Worm (Caenorhabditis elegans): ENCODE measurements around the gene vha-4.

The vha-4 gene

DNA sequence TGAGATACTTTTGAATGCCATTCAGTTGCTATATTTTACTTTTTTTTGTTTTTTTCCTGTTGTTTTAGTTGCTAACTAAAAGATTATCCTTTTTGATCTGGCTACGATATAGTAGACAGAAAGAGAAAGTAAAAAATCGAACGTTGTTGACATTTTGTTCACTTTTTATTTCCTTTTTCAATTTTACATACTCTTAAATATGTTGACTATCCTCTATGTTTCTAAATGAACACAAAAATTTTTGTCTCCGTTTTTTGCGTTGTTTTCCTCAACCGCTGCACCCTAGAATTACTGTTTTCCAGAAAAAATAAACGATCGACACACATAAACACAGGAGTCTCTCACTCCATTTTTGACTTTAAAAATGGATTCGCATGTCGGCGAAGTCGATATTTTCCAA lies 37.1 kb downstream of the vha-4 start, which contains the start of gene klp-3:
TSS of gene klp-3 (plus strand) at position 301 of the 400 bp plus-strand sequence.
- TF ChIP-seq sup-37 (GFP tag; optimal IDR thresholded peaks at IDR 0.05) (no peak), nhr-85 (tag) (peak; percentile 61)

- TF ChIP-seq nhr-20 (tag; optimal IDR thresholded peaks at IDR 0.05) (no peak), nhr-12 (tag; optimal IDR thresholded peaks at IDR 0.05) (no peak), jun-1 (tag; optimal IDR thresholded peaks at IDR 0.05) (no peak), mab-9 (GFP tag; IDR thresholded peaks at IDR 0.05) (no peak), blmp-1 (tag; optimal IDR thresholded peaks at IDR 0.05) (peak; percentile 90), egl-27 (tag; optimal IDR thresholded peaks at IDR 0.05) (no peak), lin-14 (GFP tag; optimal IDR thresholded peaks at IDR 0.05) (peak; percentile 47), nhr-77 (tag; optimal IDR thresholded peaks at IDR 0.05) (no peak), lsy-2 (tag; optimal IDR thresholded peaks at IDR 0.05) (no peak), unc-98 (GFP tag; IDR thresholded peaks at IDR 0.05) (no peak), F16B12.6 (tag; optimal IDR thresholded peaks at IDR 0.05) (no peak), elt-2 (tag; optimal IDR thresholded peaks at IDR 0.05) (no peak), zip-4 (GFP tag; optimal IDR thresholded peaks at IDR 0.05) (no peak), C16A3.4 (tag; optimal IDR thresholded peaks at IDR 0.05) (no peak), pqm-1 (tag; optimal IDR thresholded peaks at IDR 0.05) (no peak), ets-5 (GFP tag; IDR thresholded peaks at IDR 0.05) (no peak), ces-1 (GFP tag; optimal IDR thresholded peaks at IDR 0.05) (no peak), hlh-17 (GFP tag; optimal IDR thresholded peaks at IDR 0.05; ENCODE audit: borderline replicate concordance) (no peak), unc-62 (GFP tag; optimal IDR thresholded peaks at IDR 0.05) (no peak), rnt-1 (tag; optimal IDR thresholded peaks at IDR 0.05) (peak; percentile 15), unc-86 (tag; optimal IDR thresholded peaks at IDR 0.05) (no peak), fkh-10 (GFP tag; optimal IDR thresholded peaks at IDR 0.05) (no peak), mep-1 (tag; optimal IDR thresholded peaks at IDR 0.05) (no peak), Y116A8C.19 (tag; optimal IDR thresholded peaks at IDR 0.05; ENCODE audit: borderline replicate concordance) (no peak), lin-35 (GFP tag; optimal IDR thresholded peaks at IDR 0.05) (peak in 1 of 2 experiments; percentile 8), sox-4 (tag; optimal IDR thresholded peaks at IDR 0.05) (no peak), nhr-76 (tag; optimal IDR thresholded peaks at IDR 0.05) (no peak), xbp-1 (tag; optimal IDR thresholded peaks at IDR 0.05) (no peak), mdl-1 (tag; optimal IDR thresholded peaks at IDR 0.05) (no peak)
Measured at ce11 chrII:7839703-7840102, 39.4 kb downstream of the vha-4 start.

DNA sequence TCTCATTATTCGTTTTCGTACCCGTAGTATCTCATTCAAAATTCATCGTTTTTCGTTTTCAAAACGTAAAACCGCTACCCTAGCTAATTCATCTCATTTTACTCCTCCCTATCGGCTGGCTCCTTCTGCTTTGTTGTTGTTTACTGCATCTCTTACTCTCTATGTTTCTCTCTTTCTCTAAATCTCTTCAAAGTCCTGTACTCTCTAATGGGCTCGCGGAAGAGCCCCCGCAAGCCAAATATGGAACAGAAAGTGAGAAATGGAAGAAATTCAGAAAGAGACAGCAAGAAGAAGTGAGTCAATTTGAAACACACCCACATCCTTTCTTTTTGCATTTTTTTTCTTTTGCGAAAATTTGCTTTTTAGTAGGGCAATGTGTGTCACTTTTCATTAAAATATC lies 40.5 kb downstream of the vha-4 start:
- TF ChIP-seq lin-14 (GFP tag; optimal IDR thresholded peaks at IDR 0.05) (peak; percentile 83), lsy-2 (tag; optimal IDR thresholded peaks at IDR 0.05) (peak; percentile 2 to 22), rnt-1 (tag; optimal IDR thresholded peaks at IDR 0.05) (peak; percentile 10), hlh-17 (GFP tag; optimal IDR thresholded peaks at IDR 0.05; ENCODE audit: borderline replicate concordance) (no peak), aly-2 (tag; optimal IDR thresholded peaks at IDR 0.05) (no peak), nhr-47 (tag; optimal IDR thresholded peaks at IDR 0.05) (peak; percentile 29), ceh-90 (tag; optimal IDR thresholded peaks at IDR 0.05) (no peak), efl-1 (optimal IDR thresholded peaks at IDR 0.05) (peak; percentile 9 to 28), efl-1 (GFP tag; optimal IDR thresholded peaks at IDR 0.05 in 1 of 2) (peak in 1 of 2 experiments; percentile 13), ceh-82 (tag; optimal IDR thresholded peaks at IDR 0.05) (peak in 1 of 3 experiments; percentile 28), swsn-7 (tag; optimal IDR thresholded peaks at IDR 0.05) (peak; percentile 3), nhr-85 (tag) (peak; percentile 33), unc-62 (GFP tag; optimal IDR thresholded peaks at IDR 0.05) (peak; percentile 17), nhr-71 (tag; optimal IDR thresholded peaks at IDR 0.05) (peak; percentile 20)
